Worm (Caenorhabditis elegans) whole organism, L4 larva: ENCODE data around the gene K02E10.7.
A peak's percentile ranks its signal among the peaks of the same experiment; 100 is the strongest.

Experiments
- cey-2 ChIP-seq: sonication (generic microtip); optimal IDR thresholded peaks from 3 replicates; lab custom pipeline; 2017; ENCODE audit warnings: missing genetic modification characterization, mild to moderate bottlenecking, missing compliant biosample characterization, antibody characterized with exemption, borderline replicate concordance; ENCODE audit not compliant: insufficient read depth
- fkh-10 ChIP-seq: fragments of 150-350 bp; optimal IDR thresholded peaks from 2 replicates; lab custom pipeline; 2014; ENCODE audit warnings: missing biosample characterization, missing genetic modification reagents, missing genetic modification characterization
- sdz-12 ChIP-seq: fragments of 200-800 bp; sonication (Bioruptor generic); optimal IDR thresholded peaks from 2 replicates; lab custom pipeline; 2018; ENCODE audit warnings: mild to moderate bottlenecking, missing genetic modification characterization, missing compliant biosample characterization

- no peak for TF ChIP-seq cey-2 (tag; lab: Kevin White, UChicago)
- TF ChIP-seq fkh-10 (GFP tag; lab: Kevin White, UChicago): peak; percentile 81
- no peak for TF ChIP-seq sdz-12 (GFP tag; lab: Kevin White, UChicago)
Observed at ce11 chrX:2494296-2494695, 14.1 kb downstream of the K02E10.7 start.
